Worm (Caenorhabditis elegans): ENCODE measurements around the gene pqn-18.

The pqn-18 gene

ce11 chrX:12884873-12885272 is 22.8 kb upstream of the pqn-18 start, which contains the start of gene gpc-1 (continued):
- TF ChIP-seq nhr-90 (tag; optimal IDR thresholded peaks at IDR 0.05; ENCODE audit: poor library complexity) (no peak), dsc-1 (tag; optimal IDR thresholded peaks at IDR 0.05) (peak; percentile 14), grh-1 (GFP tag; IDR thresholded peaks at IDR 0.05) (no peak), mdl-1 (tag; optimal IDR thresholded peaks at IDR 0.05) (no peak), ceh-90 (tag; optimal IDR thresholded peaks at IDR 0.05) (no peak), nhr-11 (tag; optimal IDR thresholded peaks at IDR 0.05) (peak; percentile 3), pqm-1 (tag; optimal IDR thresholded peaks at IDR 0.05) (no peak), nhr-84 (tag; optimal IDR thresholded peaks at IDR 0.05) (no peak), nhr-237 (tag; optimal IDR thresholded peaks at IDR 0.05) (no peak), efl-1 (optimal IDR thresholded peaks at IDR 0.05) (no peak), efl-1 (GFP tag; optimal IDR thresholded peaks at IDR 0.05 in 1 of 2) (peak in 1 of 2 experiments; percentile 52), aly-2 (tag; optimal IDR thresholded peaks at IDR 0.05) (no peak), unc-86 (tag; optimal IDR thresholded peaks at IDR 0.05) (no peak), F16B12.6 (tag; optimal IDR thresholded peaks at IDR 0.05) (no peak), irx-1 (tag; optimal IDR thresholded peaks at IDR 0.05) (no peak), nhr-71 (tag; optimal IDR thresholded peaks at IDR 0.05) (peak; percentile 52), rnt-1 (tag; optimal IDR thresholded peaks at IDR 0.05) (no peak), lin-15B (tag; optimal IDR thresholded peaks at IDR 0.05) (no peak), zag-1 (tag; optimal IDR thresholded peaks at IDR 0.05) (no peak), snpc-4 (tag; optimal IDR thresholded peaks at IDR 0.05) (no peak), zip-4 (GFP tag; optimal IDR thresholded peaks at IDR 0.05) (no peak), snu-23 (GFP tag; optimal IDR thresholded peaks at IDR 0.05) (no peak), lin-14 (GFP tag; optimal IDR thresholded peaks at IDR 0.05) (no peak), C16A3.4 (tag; optimal IDR thresholded peaks at IDR 0.05) (no peak), egl-13 (tag; optimal IDR thresholded peaks at IDR 0.05) (no peak), blmp-1 (tag; optimal IDR thresholded peaks at IDR 0.05) (no peak), unc-130 (tag; optimal IDR thresholded peaks at IDR 0.05) (no peak), ztf-4 (tag; optimal IDR thresholded peaks at IDR 0.05) (no peak), efl-3 (GFP tag; optimal IDR thresholded peaks at IDR 0.05) (no peak)

- TF ChIP-seq lin-35 (GFP tag; optimal IDR thresholded peaks at IDR 0.05) (peak in 1 of 2 experiments; percentile 53), ceh-8 (GFP tag; optimal IDR thresholded peaks at IDR 0.05) (peak; percentile 64), C04F5.9 (tag; optimal IDR thresholded peaks at IDR 0.05) (no peak), swsn-7 (tag; optimal IDR thresholded peaks at IDR 0.05) (peak; percentile 79), unc-86 (tag; optimal IDR thresholded peaks at IDR 0.05) (peak; percentile 26), nhr-71 (tag; optimal IDR thresholded peaks at IDR 0.05) (peak; percentile 86), isw-1 (GFP tag; IDR thresholded peaks at IDR 0.05) (no peak), efl-3 (GFP tag; optimal IDR thresholded peaks at IDR 0.05) (no peak), nhr-19 (GFP tag; conservative IDR thresholded peaks at IDR 0.05) (peak; percentile 75), Y116A8C.19 (tag; optimal IDR thresholded peaks at IDR 0.05; ENCODE audit: borderline replicate concordance) (no peak), fkh-10 (GFP tag; optimal IDR thresholded peaks at IDR 0.05) (peak; percentile 84), tlp-1 (tag; optimal IDR thresholded peaks at IDR 0.05) (no peak), sup-37 (GFP tag; optimal IDR thresholded peaks at IDR 0.05) (peak; percentile 37), aly-2 (tag; optimal IDR thresholded peaks at IDR 0.05) (peak; percentile 55), nhr-237 (tag; optimal IDR thresholded peaks at IDR 0.05) (no peak), elt-3 (tag; optimal IDR thresholded peaks at IDR 0.05) (peak in 1 of 6 experiments; percentile 72), ces-1 (GFP tag; optimal IDR thresholded peaks at IDR 0.05) (peak; percentile 20), mab-9 (GFP tag; IDR thresholded peaks at IDR 0.05) (no peak), skn-1 (tag; optimal IDR thresholded peaks at IDR 0.05) (peak; percentile 57), snu-23 (GFP tag; optimal IDR thresholded peaks at IDR 0.05) (peak; percentile 84), hlh-4 (tag; optimal IDR thresholded peaks at IDR 0.05) (no peak), snpc-4 (tag; optimal IDR thresholded peaks at IDR 0.05) (peak; percentile 38), blmp-1 (tag; optimal IDR thresholded peaks at IDR 0.05) (peak; percentile 20), irx-1 (tag; optimal IDR thresholded peaks at IDR 0.05) (peak; percentile 31), ceh-82 (tag; optimal IDR thresholded peaks at IDR 0.05) (peak; percentile 72 to 81 (median 80)), alr-1 (tag; optimal IDR thresholded peaks at IDR 0.05; ENCODE audit: borderline replicate concordance) (no peak), unc-130 (tag; optimal IDR thresholded peaks at IDR 0.05) (peak; percentile 81), tbx-2 (tag; optimal IDR thresholded peaks at IDR 0.05) (peak; percentile 61), fkh-8 (tag; optimal IDR thresholded peaks at IDR 0.05) (peak; percentile 86), lin-15B (tag; optimal IDR thresholded peaks at IDR 0.05) (no peak), nhr-12 (tag; optimal IDR thresholded peaks at IDR 0.05) (no peak), dsc-1 (tag; optimal IDR thresholded peaks at IDR 0.05) (peak; percentile 73), dpl-1 (GFP tag; optimal IDR thresholded peaks at IDR 0.05) (peak in 2 of 3 experiments; percentile 6 to 37)
These were observed 17.7 kb upstream of the pqn-18 start for ce11 chrX:12889837-12890449.
